Worm (Caenorhabditis elegans) whole organism, mixed stage, embryonic: ENCODE data around the gene C18D11.1.
A peak's percentile ranks its signal among the peaks of the same experiment; 100 is the strongest.

Experiments
- bed-3 ChIP-seq: fragments of 200-800 bp; sonication (Bioruptor generic); optimal IDR thresholded peaks from 3 replicates; lab custom pipeline; 2018; ENCODE audit warnings: mild to moderate bottlenecking, missing genetic modification characterization, moderate library complexity, missing compliant biosample characterization
- blmp-1 ChIP-seq: fragments of 150-350 bp; optimal IDR thresholded peaks from 2 replicates; lab custom pipeline; 2014; ENCODE audit warnings: missing biosample characterization, missing genetic modification characterization
- ceh-39 ChIP-seq: fragments of 150-350 bp; optimal IDR thresholded peaks from 2 replicates; lab custom pipeline; 2014; ENCODE audit warnings: missing biosample characterization, missing genetic modification characterization
- ceh-43 ChIP-seq: fragments of 200-800 bp; sonication (Bioruptor generic); optimal IDR thresholded peaks from 2 replicates; lab custom pipeline; 2018; ENCODE audit warnings: mild to moderate bottlenecking, missing genetic modification characterization, moderate library complexity, missing compliant biosample characterization
- ceh-83 ChIP-seq: fragments of 200-800 bp; sonication (Bioruptor generic); optimal IDR thresholded peaks from 2 replicates; lab custom pipeline; 2018; ENCODE audit warnings: mild to moderate bottlenecking, missing genetic modification characterization, missing compliant biosample characterization
- ces-1 ChIP-seq: fragments of 150-350 bp; optimal IDR thresholded peaks from 2 replicates; lab custom pipeline; 2014; ENCODE audit warnings: missing biosample characterization, missing genetic modification reagents, missing genetic modification characterization
- elt-1 ChIP-seq: sonication (generic microtip); optimal IDR thresholded peaks from 2 replicates; lab custom pipeline; 2017; ENCODE audit warnings: missing genetic modification characterization, mild to moderate bottlenecking, missing compliant biosample characterization, antibody characterized with exemption, moderate library complexity, borderline replicate concordance; ENCODE audit not compliant: insufficient read depth
- flh-1 ChIP-seq: fragments of 200-800 bp; sonication (Bioruptor generic); optimal IDR thresholded peaks from 2 replicates; lab custom pipeline; 2018; ENCODE audit warnings: mild to moderate bottlenecking, missing genetic modification characterization, moderate library complexity, missing compliant biosample characterization
- ham-2 ChIP-seq: fragments of 200-800 bp; sonication (Bioruptor generic); optimal IDR thresholded peaks from 2 replicates; lab custom pipeline; 2018; ENCODE audit warnings: mild to moderate bottlenecking, missing genetic modification characterization, missing compliant biosample characterization
- hlh-1 ChIP-seq: fragments of 150-350 bp; optimal IDR thresholded peaks from 2 replicates; lab custom pipeline; 2014; ENCODE audit warnings: missing biosample characterization, missing genetic modification reagents, missing genetic modification characterization
- lin-13 ChIP-seq: fragments of 150-350 bp; optimal IDR thresholded peaks from 2 replicates; lab custom pipeline; 2014; ENCODE audit warnings: missing biosample characterization, missing genetic modification characterization
- lin-32 ChIP-seq: fragments of 200-800 bp; sonication (Bioruptor generic); optimal IDR thresholded peaks from 2 replicates; lab custom pipeline; 2018; ENCODE audit warnings: mild to moderate bottlenecking, missing genetic modification characterization, missing compliant biosample characterization
- lsy-2 ChIP-seq: fragments of 150-350 bp; optimal IDR thresholded peaks from 2 replicates; lab custom pipeline; 2014; ENCODE audit warnings: missing biosample characterization, missing genetic modification characterization
- mab-5 ChIP-seq: fragments of 150-350 bp; optimal IDR thresholded peaks from 2 replicates; lab custom pipeline; 2014; ENCODE audit warnings: missing biosample characterization, missing genetic modification characterization
- mep-1 ChIP-seq: fragments of 150-350 bp; optimal IDR thresholded peaks from 2 replicates; lab custom pipeline; 2017; ENCODE audit warnings: missing biosample characterization, missing genetic modification reagents, missing genetic modification characterization, inconsistent platforms
- mls-2 ChIP-seq: sonication (generic microtip); optimal IDR thresholded peaks from 2 replicates; lab custom pipeline; 2016; ENCODE audit warnings: mild to moderate bottlenecking, missing genetic modification characterization, moderate library complexity, missing compliant biosample characterization
- nhr-12 ChIP-seq: fragments of 150-350 bp; optimal IDR thresholded peaks from 2 replicates; lab custom pipeline; 2014; ENCODE audit warnings: missing biosample characterization, missing genetic modification characterization
- nhr-2 ChIP-seq: fragments of 150-350 bp; optimal IDR thresholded peaks from 2 replicates; lab custom pipeline; 2014; ENCODE audit warnings: missing biosample characterization, missing genetic modification characterization
- nhr-237 ChIP-seq: fragments of 150-350 bp; optimal IDR thresholded peaks from 2 replicates; lab custom pipeline; 2014; ENCODE audit warnings: missing biosample characterization, missing genetic modification characterization
- nhr-28 ChIP-seq: fragments of 150-350 bp; optimal IDR thresholded peaks from 2 replicates; lab custom pipeline; 2014; ENCODE audit warnings: missing biosample characterization, missing genetic modification characterization
- sem-2 ChIP-seq: fragments of 200-800 bp; sonication (Bioruptor generic); optimal IDR thresholded peaks from 2 replicates; lab custom pipeline; 2018; ENCODE audit warnings: mild to moderate bottlenecking, missing genetic modification characterization, missing compliant biosample characterization
- snpc-4 ChIP-seq: fragments of 150-350 bp; optimal IDR thresholded peaks from 2 replicates; lab custom pipeline; 2014; ENCODE audit warnings: missing biosample characterization, missing genetic modification characterization
- sptf-1 ChIP-seq: sonication (generic microtip); optimal IDR thresholded peaks from 2 replicates; lab custom pipeline; 2017; ENCODE audit warnings: mild to moderate bottlenecking, missing genetic modification characterization, moderate library complexity, missing compliant biosample characterization
- tbx-8 ChIP-seq: fragments of 200-800 bp; sonication (Bioruptor generic); optimal IDR thresholded peaks from 2 replicates; lab custom pipeline; 2018; ENCODE audit warnings: mild to moderate bottlenecking, missing genetic modification characterization, moderate library complexity, missing compliant biosample characterization
- unc-120 ChIP-seq: sonication (generic microtip); optimal IDR thresholded peaks from 2 replicates; lab custom pipeline; 2017; ENCODE audit warnings: missing genetic modification characterization, missing compliant biosample characterization; ENCODE audit not compliant: poor library complexity, severe bottlenecking
- unc-39 ChIP-seq: fragments of 150-350 bp; optimal IDR thresholded peaks from 2 replicates; lab custom pipeline; 2014; ENCODE audit warnings: missing biosample characterization, missing genetic modification characterization
- unc-62 ChIP-seq: fragments of 150-350 bp; optimal IDR thresholded peaks from 2 replicates; lab custom pipeline; 2014; ENCODE audit warnings: missing biosample characterization, missing genetic modification reagents, missing genetic modification characterization
- zip-8 ChIP-seq: fragments of 150-350 bp; optimal IDR thresholded peaks from 2 replicates; lab custom pipeline; 2014; ENCODE audit warnings: missing biosample characterization, missing genetic modification characterization
- ztf-11 ChIP-seq: fragments of 150-350 bp; optimal IDR thresholded peaks from 2 replicates; lab custom pipeline; 2014; ENCODE audit warnings: missing biosample characterization, missing genetic modification characterization

The C18D11.1 gene

DNA sequence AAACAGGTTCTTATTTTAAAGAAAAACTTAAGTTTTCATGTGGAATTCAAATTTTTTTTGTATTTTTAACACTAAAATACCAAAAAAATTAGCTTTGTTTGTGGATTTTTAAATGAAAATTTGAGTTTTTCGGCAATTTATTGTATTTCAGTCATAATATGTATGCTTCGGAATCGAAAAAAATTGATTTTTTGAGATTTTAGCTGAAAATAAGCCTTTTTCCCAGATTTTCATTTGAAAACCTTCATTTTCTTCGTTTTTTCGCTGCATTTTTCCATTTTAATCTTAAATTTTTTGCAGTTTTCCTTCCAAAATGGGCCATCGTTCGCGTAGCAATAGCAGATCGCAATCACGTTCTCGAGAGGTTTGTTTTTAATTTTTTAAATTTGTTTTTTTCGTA is 9.7 kb downstream of the C18D11.1 start, which contains the start of gene rsp-8:
Gene rsp-8 (plus strand): TSS at position 301 of the 400 bp plus-strand sequence.
- no peak for TF ChIP-seq nhr-28 (tag; lab: Kevin White, UChicago)
- no peak for TF ChIP-seq nhr-12 (tag; lab: Kevin White, UChicago)
- no peak for TF ChIP-seq ham-2 (GFP tag; lab: Kevin White, UChicago)
- TF ChIP-seq ceh-39 (tag; lab: Kevin White, UChicago), result no peak
- no peak for TF ChIP-seq ceh-43 (GFP tag; lab: Kevin White, UChicago)
- no peak for TF ChIP-seq nhr-2 (tag; lab: Kevin White, UChicago)
- TF ChIP-seq bed-3 (GFP tag; lab: Kevin White, UChicago), result no peak
- no peak for TF ChIP-seq mab-5
- no peak for TF ChIP-seq hlh-1 (tag; lab: Kevin White, UChicago)
- no peak for TF ChIP-seq zip-8 (tag; lab: Kevin White, UChicago)
- no peak for TF ChIP-seq lin-13 (tag; lab: Kevin White, UChicago)
- no peak for TF ChIP-seq unc-62 (GFP tag; lab: Kevin White, UChicago)
- TF ChIP-seq sptf-1 (tag; lab: Kevin White, UChicago), result no peak
- TF ChIP-seq nhr-237 (tag; lab: Kevin White, UChicago), result no peak
- TF ChIP-seq unc-39 (tag; lab: Kevin White, UChicago), result no peak

ce11 chrIII:11829062-11829461 is 12.7 kb downstream of the C18D11.1 start:
- TF ChIP-seq ceh-39 (tag; lab: Kevin White, UChicago) (no peak), elt-1 (no peak), zip-8 (tag; lab: Kevin White, UChicago) (no peak), lin-32 (GFP tag; lab: Kevin White, UChicago) (no peak), flh-1 (GFP tag; lab: Kevin White, UChicago) (no peak), mep-1 (no peak), mab-5 (no peak), snpc-4 (tag; lab: Kevin White, UChicago) (no peak), nhr-237 (tag; lab: Kevin White, UChicago) (no peak), lsy-2 (tag; lab: Kevin White, UChicago) (no peak), ztf-11 (tag; lab: Kevin White, UChicago) (no peak), unc-120 (no peak), nhr-12 (tag; lab: Kevin White, UChicago) (no peak), hlh-1 (tag; lab: Kevin White, UChicago) (no peak), mls-2 (tag; lab: Kevin White, UChicago) (no peak), sem-2 (GFP tag; lab: Kevin White, UChicago) (no peak)

DNA sequence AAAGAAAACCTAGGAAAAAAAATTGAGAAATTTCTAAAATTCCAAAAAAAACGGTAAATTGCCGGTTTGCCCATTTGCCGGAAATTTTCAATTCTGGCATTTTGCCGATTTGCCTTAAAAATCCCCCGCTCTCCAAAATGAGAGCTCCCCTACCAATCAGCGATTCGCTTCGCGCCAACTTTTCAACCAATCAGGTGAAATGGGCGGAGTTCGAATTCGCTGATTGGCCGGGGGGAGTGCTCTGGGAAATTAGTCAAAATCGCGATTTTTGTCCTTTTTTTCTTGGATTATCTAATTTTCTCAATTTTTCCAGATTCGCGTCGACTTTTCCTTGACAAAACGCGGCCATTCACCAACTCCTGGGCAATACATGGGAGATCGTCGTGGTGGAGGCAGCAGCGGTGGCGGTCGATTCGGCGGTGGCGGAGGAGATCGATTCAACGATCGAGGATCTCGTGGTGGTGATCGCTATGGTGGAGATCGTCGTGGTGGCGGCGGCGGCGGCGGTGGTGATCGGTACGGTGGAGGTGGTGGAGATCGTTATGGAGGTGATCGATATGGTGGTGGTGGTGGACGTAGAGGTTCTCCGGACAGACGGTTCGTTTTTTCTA is 13.3 kb downstream of the C18D11.1 start:
- no peak for TF ChIP-seq nhr-12 (tag; lab: Kevin White, UChicago)
- no peak for TF ChIP-seq mab-5
- no peak for TF ChIP-seq unc-39 (tag; lab: Kevin White, UChicago)
- TF ChIP-seq ztf-11 (tag; lab: Kevin White, UChicago), result no peak
- no peak for TF ChIP-seq tbx-8
- no peak for TF ChIP-seq elt-1
- TF ChIP-seq ceh-83, result no peak
- TF ChIP-seq hlh-1 (tag; lab: Kevin White, UChicago), result no peak

ce11 chrIII:11830522-11831489 is 14.4 kb downstream of the C18D11.1 start:
- TF ChIP-seq mls-2 (tag; lab: Kevin White, UChicago) (no peak), sptf-1 (tag; lab: Kevin White, UChicago) (peak; percentile 52), ces-1 (GFP tag; lab: Kevin White, UChicago) (no peak)
- TF ChIP-seq, all 35 proteins: peak for 1

- TF ChIP-seq ceh-39 (tag; lab: Kevin White, UChicago), result no peak
- TF ChIP-seq blmp-1 (tag; lab: Kevin White, UChicago), result no peak
- TF ChIP-seq ztf-11 (tag; lab: Kevin White, UChicago), result no peak
- no peak for TF ChIP-seq ceh-83
Observed at ce11 chrIII:11833449-11833848, 17.1 kb downstream of the C18D11.1 start.
